Worm (Caenorhabditis elegans) whole organism, mixed stage, embryonic: ENCODE data around the gene glf-1.

Experiments used
- M03D4.4 ChIP-seq: sonication (generic microtip); optimal IDR thresholded peaks from 2 replicates; lab custom pipeline; 2017; ENCODE audit warnings: mild to moderate bottlenecking, missing genetic modification characterization, missing compliant biosample characterization
- bed-3 ChIP-seq: fragments of 200-800 bp; sonication (Bioruptor generic); optimal IDR thresholded peaks from 3 replicates; lab custom pipeline; 2018; ENCODE audit warnings: mild to moderate bottlenecking, missing genetic modification characterization, moderate library complexity, missing compliant biosample characterization
- blmp-1 ChIP-seq: fragments of 150-350 bp; optimal IDR thresholded peaks from 2 replicates; lab custom pipeline; 2014; ENCODE audit warnings: missing biosample characterization, missing genetic modification characterization
- ceh-39 ChIP-seq: fragments of 150-350 bp; optimal IDR thresholded peaks from 2 replicates; lab custom pipeline; 2014; ENCODE audit warnings: missing biosample characterization, missing genetic modification characterization
- ceh-43 ChIP-seq: fragments of 200-800 bp; sonication (Bioruptor generic); optimal IDR thresholded peaks from 2 replicates; lab custom pipeline; 2018; ENCODE audit warnings: mild to moderate bottlenecking, missing genetic modification characterization, moderate library complexity, missing compliant biosample characterization
- ces-1 ChIP-seq: fragments of 150-350 bp; optimal IDR thresholded peaks from 2 replicates; lab custom pipeline; 2014; ENCODE audit warnings: missing biosample characterization, missing genetic modification reagents, missing genetic modification characterization
- cnd-1 ChIP-seq: fragments of 200-800 bp; sonication (Bioruptor generic); optimal IDR thresholded peaks from 2 replicates; lab custom pipeline; 2018; ENCODE audit warnings: mild to moderate bottlenecking, missing genetic modification characterization, missing compliant biosample characterization
- drap-1 ChIP-seq: fragments of 200-800 bp; sonication (Bioruptor generic); optimal IDR thresholded peaks from 3 replicates; lab custom pipeline; 2018; ENCODE audit warnings: mild to moderate bottlenecking, missing genetic modification characterization, missing compliant biosample characterization
- elt-1 ChIP-seq: sonication (generic microtip); optimal IDR thresholded peaks from 2 replicates; lab custom pipeline; 2017; ENCODE audit warnings: missing genetic modification characterization, mild to moderate bottlenecking, missing compliant biosample characterization, antibody characterized with exemption, moderate library complexity, borderline replicate concordance; ENCODE audit not compliant: insufficient read depth
- elt-3 ChIP-seq: fragments of 150-350 bp; optimal IDR thresholded peaks from 2 replicates; lab custom pipeline; 2014; ENCODE audit warnings: missing biosample characterization, missing genetic modification characterization
- flh-1 ChIP-seq: fragments of 200-800 bp; sonication (Bioruptor generic); optimal IDR thresholded peaks from 2 replicates; lab custom pipeline; 2018; ENCODE audit warnings: mild to moderate bottlenecking, missing genetic modification characterization, moderate library complexity, missing compliant biosample characterization
- ham-2 ChIP-seq: fragments of 200-800 bp; sonication (Bioruptor generic); optimal IDR thresholded peaks from 2 replicates; lab custom pipeline; 2018; ENCODE audit warnings: mild to moderate bottlenecking, missing genetic modification characterization, missing compliant biosample characterization
- hlh-1 ChIP-seq: fragments of 150-350 bp; optimal IDR thresholded peaks from 2 replicates; lab custom pipeline; 2014; ENCODE audit warnings: missing biosample characterization, missing genetic modification reagents, missing genetic modification characterization
- lin-13 ChIP-seq: fragments of 150-350 bp; optimal IDR thresholded peaks from 2 replicates; lab custom pipeline; 2014; ENCODE audit warnings: missing biosample characterization, missing genetic modification characterization
- lin-32 ChIP-seq: fragments of 200-800 bp; sonication (Bioruptor generic); optimal IDR thresholded peaks from 2 replicates; lab custom pipeline; 2018; ENCODE audit warnings: mild to moderate bottlenecking, missing genetic modification characterization, missing compliant biosample characterization
- lsy-2 ChIP-seq: fragments of 150-350 bp; optimal IDR thresholded peaks from 2 replicates; lab custom pipeline; 2014; ENCODE audit warnings: missing biosample characterization, missing genetic modification characterization
- mab-5 ChIP-seq: fragments of 150-350 bp; optimal IDR thresholded peaks from 2 replicates; lab custom pipeline; 2014; ENCODE audit warnings: missing biosample characterization, missing genetic modification characterization
- mep-1 ChIP-seq: fragments of 150-350 bp; optimal IDR thresholded peaks from 2 replicates; lab custom pipeline; 2017; ENCODE audit warnings: missing biosample characterization, missing genetic modification reagents, missing genetic modification characterization, inconsistent platforms
- mls-2 ChIP-seq: sonication (generic microtip); optimal IDR thresholded peaks from 2 replicates; lab custom pipeline; 2016; ENCODE audit warnings: mild to moderate bottlenecking, missing genetic modification characterization, moderate library complexity, missing compliant biosample characterization
- nhr-12 ChIP-seq: fragments of 150-350 bp; optimal IDR thresholded peaks from 2 replicates; lab custom pipeline; 2014; ENCODE audit warnings: missing biosample characterization, missing genetic modification characterization
- nhr-237 ChIP-seq: fragments of 150-350 bp; optimal IDR thresholded peaks from 2 replicates; lab custom pipeline; 2014; ENCODE audit warnings: missing biosample characterization, missing genetic modification characterization
- nhr-28 ChIP-seq: fragments of 150-350 bp; optimal IDR thresholded peaks from 2 replicates; lab custom pipeline; 2014; ENCODE audit warnings: missing biosample characterization, missing genetic modification characterization
- nhr-76 ChIP-seq: sonication (generic microtip); optimal IDR thresholded peaks from 2 replicates; lab custom pipeline; 2017; ENCODE audit warnings: missing biosample characterization, missing genetic modification characterization
- pha-4 ChIP-seq: fragments of 150-350 bp; optimal IDR thresholded peaks from 2 replicates; lab custom pipeline; 2018; ENCODE audit warnings: missing biosample characterization, missing genetic modification reagents, missing genetic modification characterization
- sem-2 ChIP-seq: fragments of 200-800 bp; sonication (Bioruptor generic); optimal IDR thresholded peaks from 2 replicates; lab custom pipeline; 2018; ENCODE audit warnings: mild to moderate bottlenecking, missing genetic modification characterization, missing compliant biosample characterization
- snpc-4 ChIP-seq: fragments of 150-350 bp; optimal IDR thresholded peaks from 2 replicates; lab custom pipeline; 2014; ENCODE audit warnings: missing biosample characterization, missing genetic modification characterization
- tbx-8 ChIP-seq: fragments of 200-800 bp; sonication (Bioruptor generic); optimal IDR thresholded peaks from 2 replicates; lab custom pipeline; 2018; ENCODE audit warnings: mild to moderate bottlenecking, missing genetic modification characterization, moderate library complexity, missing compliant biosample characterization
- unc-120 ChIP-seq: sonication (generic microtip); optimal IDR thresholded peaks from 2 replicates; lab custom pipeline; 2017; ENCODE audit warnings: missing genetic modification characterization, missing compliant biosample characterization; ENCODE audit not compliant: poor library complexity, severe bottlenecking
- unc-39 ChIP-seq: fragments of 150-350 bp; optimal IDR thresholded peaks from 2 replicates; lab custom pipeline; 2014; ENCODE audit warnings: missing biosample characterization, missing genetic modification characterization
- unc-62 ChIP-seq: fragments of 150-350 bp; optimal IDR thresholded peaks from 2 replicates; lab custom pipeline; 2014; ENCODE audit warnings: missing biosample characterization, missing genetic modification reagents, missing genetic modification characterization
- zip-8 ChIP-seq: fragments of 150-350 bp; optimal IDR thresholded peaks from 2 replicates; lab custom pipeline; 2014; ENCODE audit warnings: missing biosample characterization, missing genetic modification characterization
- ztf-11 ChIP-seq: fragments of 150-350 bp; optimal IDR thresholded peaks from 2 replicates; lab custom pipeline; 2014; ENCODE audit warnings: missing biosample characterization, missing genetic modification characterization

The glf-1 gene

DNA sequence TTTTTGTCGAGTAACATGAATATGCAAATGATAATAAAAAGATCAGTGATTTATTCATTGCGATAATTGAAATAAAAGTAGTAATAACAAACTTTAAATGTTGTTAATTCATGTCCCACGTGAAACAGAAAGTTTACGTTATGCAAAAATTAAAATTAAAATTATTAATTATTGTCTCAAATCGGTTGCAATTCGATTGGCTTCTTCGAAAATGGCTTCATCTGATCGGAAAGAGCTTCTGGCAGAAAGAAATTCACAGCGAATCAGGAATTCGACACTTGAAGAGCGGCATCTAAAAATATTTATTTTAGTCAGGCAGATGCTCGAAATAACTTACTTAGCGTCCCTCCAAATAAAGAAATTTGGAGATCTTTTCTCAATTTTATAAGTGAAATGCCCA, 19.8 kb upstream of the glf-1 start, which contains the start of gene spe-27:
Gene spe-27 (minus strand): TSS at position 101 of the 400 bp plus-strand sequence.
- TF ChIP-seq blmp-1 (tag; lab: Kevin White, UChicago) = no peak
- TF ChIP-seq lin-32 (GFP tag; lab: Kevin White, UChicago) = no peak
- no peak for TF ChIP-seq zip-8
- no peak for TF ChIP-seq mep-1
- TF ChIP-seq nhr-28 (tag; lab: Kevin White, UChicago) = no peak
- no peak for TF ChIP-seq bed-3 (GFP tag; lab: Kevin White, UChicago)
- TF ChIP-seq mab-5 = no peak
- TF ChIP-seq sem-2 = no peak
- no peak for TF ChIP-seq ces-1 (GFP tag; lab: Kevin White, UChicago)
- TF ChIP-seq drap-1 (GFP tag; lab: Kevin White, UChicago) = no peak
- no peak for TF ChIP-seq mls-2 (tag; lab: Kevin White, UChicago)
- no peak for TF ChIP-seq ceh-43
- TF ChIP-seq snpc-4 (tag; lab: Kevin White, UChicago) = no peak
- no peak for TF ChIP-seq flh-1 (GFP tag; lab: Kevin White, UChicago)
- no peak for TF ChIP-seq ztf-11 (tag; lab: Kevin White, UChicago)
- no peak for TF ChIP-seq unc-39
- TF ChIP-seq hlh-1 (tag; lab: Kevin White, UChicago) = no peak
- no peak for TF ChIP-seq lin-13

DNA sequence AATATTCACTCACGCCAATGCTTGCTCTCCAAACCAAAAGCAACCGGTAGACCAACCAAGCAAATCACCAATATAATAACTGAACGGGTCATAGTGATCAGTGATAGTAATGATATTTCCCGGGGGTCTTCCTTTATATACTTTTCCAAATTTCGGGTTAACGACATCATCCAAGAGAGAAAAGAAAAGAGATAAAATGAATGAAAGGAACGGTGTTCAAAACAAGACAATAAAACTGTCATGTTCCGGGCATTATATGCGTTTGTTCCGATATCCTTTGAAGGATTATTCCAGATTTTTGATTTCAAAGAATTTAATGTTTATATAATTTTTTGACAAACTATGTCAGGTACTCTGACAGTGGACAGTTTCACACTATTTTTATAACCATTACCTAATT, 18.4 kb upstream of the glf-1 start, which contains the start of gene C06E7.88:
Gene C06E7.88 (minus strand): TSS at position 101 of the 400 bp plus-strand sequence.
- TF ChIP-seq cnd-1 (no peak), drap-1 (GFP tag; lab: Kevin White, UChicago) (no peak), pha-4 (no peak), ceh-43 (no peak), nhr-76 (tag; lab: Kevin White, UChicago) (no peak), sem-2 (no peak), elt-3 (no peak), unc-120 (tag; lab: Kevin White, UChicago) (no peak), ham-2 (GFP tag; lab: Kevin White, UChicago) (no peak), elt-1 (tag; lab: Kevin White, UChicago) (no peak), lsy-2 (no peak), ztf-11 (tag; lab: Kevin White, UChicago) (no peak)

DNA sequence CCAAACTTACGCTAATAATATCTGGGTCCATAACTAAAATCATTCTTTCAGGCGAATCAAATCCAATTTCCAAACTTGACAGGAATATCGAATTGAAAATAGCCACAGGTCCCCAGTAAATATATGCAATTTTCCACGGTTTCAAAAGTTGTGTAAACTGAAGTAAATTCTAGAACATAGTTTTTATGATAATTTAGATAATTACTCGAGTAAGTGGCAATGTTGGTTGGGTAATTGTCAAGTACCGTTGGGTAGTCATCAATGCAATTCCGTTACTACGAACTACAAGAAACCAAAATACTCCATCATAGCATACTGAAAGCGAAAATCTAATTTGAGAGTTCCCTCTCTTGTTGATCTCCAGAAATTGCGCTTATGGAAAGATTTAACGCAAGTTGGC, 16.3 kb upstream of the glf-1 start:
- TF ChIP-seq nhr-12 (tag; lab: Kevin White, UChicago) = no peak
- no peak for TF ChIP-seq nhr-237 (tag; lab: Kevin White, UChicago)
- TF ChIP-seq ceh-39 (tag; lab: Kevin White, UChicago) = no peak
- TF ChIP-seq ham-2 (GFP tag; lab: Kevin White, UChicago) = no peak
- TF ChIP-seq bed-3 (GFP tag; lab: Kevin White, UChicago) = no peak
- TF ChIP-seq elt-1 (tag; lab: Kevin White, UChicago) = no peak
- TF ChIP-seq tbx-8 (GFP tag; lab: Kevin White, UChicago) = no peak
- TF ChIP-seq pha-4 = no peak

DNA sequence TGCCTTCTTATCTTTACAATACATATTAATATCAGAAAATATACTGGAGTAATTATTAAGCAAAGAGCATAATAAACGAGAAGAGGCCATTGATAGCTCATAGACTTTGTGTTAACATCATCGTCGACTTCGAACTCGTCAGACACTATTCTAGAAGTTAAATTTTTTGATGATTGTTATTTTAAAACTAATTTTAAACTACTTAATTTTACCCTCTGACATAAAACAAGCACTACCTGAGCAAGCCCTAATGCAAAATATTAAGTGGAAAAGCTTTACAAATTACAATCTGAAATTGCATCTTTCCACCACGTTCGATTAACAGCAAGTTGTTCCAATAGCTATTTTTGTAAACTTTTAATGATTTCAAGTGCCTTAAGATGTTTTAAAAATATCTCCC, 15.6 kb upstream of the glf-1 start, which contains the start of gene srv-17:
Gene srv-17 (minus strand): TSS at position 101 of the 400 bp plus-strand sequence.
- TF ChIP-seq elt-3 = no peak
- TF ChIP-seq lsy-2 = no peak
- TF ChIP-seq, all 35 proteins: peak for 0

DNA sequence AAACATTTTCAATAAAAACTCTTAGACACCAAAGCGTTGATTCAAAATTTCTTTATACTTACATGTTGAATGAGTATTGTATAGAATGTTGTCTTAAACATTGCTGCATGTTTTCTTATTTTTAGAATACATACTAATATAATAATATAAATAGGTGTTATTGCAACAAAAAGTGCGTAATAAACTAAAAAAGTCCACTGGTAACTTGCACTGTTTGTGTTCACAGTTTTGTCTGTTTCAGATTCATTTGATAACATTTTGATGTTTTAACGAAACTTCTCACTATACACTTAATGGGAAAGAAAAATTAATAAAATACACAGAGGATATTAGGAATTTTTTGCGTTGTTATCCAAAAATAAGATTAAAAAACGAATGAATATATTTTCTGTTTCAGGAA, 11.8 kb upstream of the glf-1 start, which contains the start of gene srv-19:
Gene srv-19 (minus strand): TSS at position 101 of the 400 bp plus-strand sequence.
- TF ChIP-seq cnd-1 = no peak
- TF ChIP-seq tbx-8 (GFP tag; lab: Kevin White, UChicago) = no peak
- no peak for TF ChIP-seq M03D4.4 (tag; lab: Kevin White, UChicago)
- TF ChIP-seq nhr-28 (tag; lab: Kevin White, UChicago) = no peak
- no peak for TF ChIP-seq lin-13
- no peak for TF ChIP-seq nhr-237 (tag; lab: Kevin White, UChicago)
- TF ChIP-seq unc-120 (tag; lab: Kevin White, UChicago) = no peak
- TF ChIP-seq ztf-11 (tag; lab: Kevin White, UChicago) = no peak
- TF ChIP-seq ces-1 (GFP tag; lab: Kevin White, UChicago) = no peak
- TF ChIP-seq blmp-1 (tag; lab: Kevin White, UChicago) = no peak
- no peak for TF ChIP-seq sem-2
- no peak for TF ChIP-seq snpc-4 (tag; lab: Kevin White, UChicago)
- no peak for TF ChIP-seq lin-32 (GFP tag; lab: Kevin White, UChicago)
- TF ChIP-seq hlh-1 (tag; lab: Kevin White, UChicago) = no peak
- no peak for TF ChIP-seq unc-62 (GFP tag; lab: Kevin White, UChicago)
- TF ChIP-seq ceh-39 (tag; lab: Kevin White, UChicago) = no peak
